Fruit fly (Drosophila melanogaster) whole organism, embryonic: ENCODE results near the gene dmGlut.

Experiments used
- Atf3 ChIP-seq: fragments of 200-800 bp; sonication (Bioruptor generic); optimal IDR thresholded peaks from 3 replicates; lab custom pipeline; 2016; ENCODE audit warnings: missing biosample characterization, missing genetic modification characterization
- CG10209 ChIP-seq: fragments of 200-800 bp; sonication (Bioruptor generic); optimal IDR thresholded peaks from 3 replicates; lab custom pipeline; 2017; ENCODE audit warnings: missing biosample characterization, mild to moderate bottlenecking, missing genetic modification characterization, missing genetic modification reagents
- CG1024 ChIP-seq: fragments of 200-800 bp; sonication (Bioruptor generic); IDR thresholded peaks from 2 replicates; pipeline ENCODE4 v1.3.6; 2022; ENCODE audit warnings: missing biosample characterization, missing genetic modification characterization
- CG11456 ChIP-seq: fragments of 200-800 bp; sonication (Bioruptor generic); IDR thresholded peaks from 3 replicates; pipeline ENCODE4 v1.3.6; 2022; ENCODE audit warnings: missing biosample characterization, missing genetic modification characterization
- CG11504 ChIP-seq: fragments of 200-800 bp; sonication (Bioruptor generic); optimal IDR thresholded peaks from 3 replicates; lab custom pipeline; 2019; ENCODE audit warnings: missing biosample characterization, mild to moderate bottlenecking, missing genetic modification characterization, moderate library complexity
- CG13775 ChIP-seq: fragments of 200-800 bp; sonication (Bioruptor generic); optimal IDR thresholded peaks from 3 replicates; lab custom pipeline; 2017; ENCODE audit warnings: missing biosample characterization, mild to moderate bottlenecking, missing genetic modification characterization
- CG14441 ChIP-seq: fragments of 200-800 bp; sonication (Bioruptor generic); IDR thresholded peaks from 2 replicates; pipeline ENCODE4 v1.3.6; 2022; ENCODE audit warnings: missing biosample characterization, missing genetic modification characterization
- CG14710 ChIP-seq: fragments of 200-800 bp; sonication (Bioruptor generic); optimal IDR thresholded peaks from 3 replicates; lab custom pipeline; 2019; ENCODE audit warnings: missing biosample characterization, mild to moderate bottlenecking, missing genetic modification characterization, moderate library complexity
- CG30403 ChIP-seq: fragments of 200-800 bp; sonication (Bioruptor generic); optimal IDR thresholded peaks from 3 replicates; lab custom pipeline; 2016; ENCODE audit warnings: missing biosample characterization, missing genetic modification characterization
- CG43689 ChIP-seq: fragments of 200-800 bp; sonication (Bioruptor generic); IDR thresholded peaks from 2 replicates; pipeline ENCODE4 v1.3.6; 2022; ENCODE audit warnings: missing biosample characterization, missing genetic modification characterization
- CG5245 ChIP-seq: fragments of 200-800 bp; sonication (Bioruptor generic); optimal IDR thresholded peaks from 3 replicates; lab custom pipeline; 2016; ENCODE audit warnings: missing biosample characterization, missing genetic modification characterization
- CG5953 ChIP-seq: fragments of 200-800 bp; sonication (Bioruptor generic); IDR thresholded peaks from 2 replicates; pipeline ENCODE4 v1.3.6; 2022; ENCODE audit warnings: missing biosample characterization, missing genetic modification characterization
- CG8944 ChIP-seq: fragments of 200-800 bp; sonication (Bioruptor generic); optimal IDR thresholded peaks from 3 replicates; lab custom pipeline; 2016; ENCODE audit warnings: missing biosample characterization, missing genetic modification characterization
- CG9215 ChIP-seq: fragments of 200-800 bp; sonication (Bioruptor generic); IDR thresholded peaks from 2 replicates; pipeline ENCODE4 v1.3.6; 2022; ENCODE audit warnings: missing biosample characterization, missing genetic modification characterization
- Dbx ChIP-seq: fragments of 200-800 bp; sonication (Bioruptor generic); IDR thresholded peaks from 3 replicates; pipeline ENCODE4 v1.3.6; 2022; ENCODE audit warnings: missing biosample characterization, missing genetic modification characterization
- Ets65A ChIP-seq: fragments of 200-800 bp; sonication (Bioruptor generic); peaks from one replicate; lab custom pipeline; 2016; ENCODE audit warnings: missing biosample characterization, missing genetic modification characterization
- Fer2 ChIP-seq: fragments of 200-800 bp; sonication (Bioruptor generic); optimal IDR thresholded peaks from 2 replicates; lab custom pipeline; 2018; ENCODE audit warnings: missing biosample characterization, mild to moderate bottlenecking, missing genetic modification characterization, moderate library complexity
- Gug ChIP-seq: fragments of 200-800 bp; sonication (Bioruptor generic); IDR thresholded peaks from 4 replicates; pipeline ENCODE4 v1.3.6; 2022; ENCODE audit warnings: missing biosample characterization, missing genetic modification characterization
- Hmr ChIP-seq: fragments of 200-800 bp; sonication (Bioruptor generic); optimal IDR thresholded peaks from 3 replicates; lab custom pipeline; 2017; ENCODE audit warnings: mild to moderate bottlenecking, missing biosample characterization, missing genetic modification reagents, missing genetic modification characterization
- Hr51 ChIP-seq, 2 experiments: fragments of 200-800 bp; sonication (Bioruptor generic); optimal IDR thresholded peaks; 2 replicates in 1 of 2; 3 replicates in 1 of 2; lab custom pipeline; 2016 to 2018; ENCODE audit warnings: missing biosample characterization in 2 of 2, missing genetic modification characterization in 2 of 2, mild to moderate bottlenecking in 1 of 2, moderate library complexity in 1 of 2
- Lim3 ChIP-seq: fragments of 200-800 bp; sonication (Bioruptor generic); IDR thresholded peaks from 2 replicates; pipeline ENCODE4 v1.3.6; 2022; ENCODE audit warnings: missing biosample characterization, missing genetic modification characterization
- MTF-1 ChIP-seq: fragments of 200-800 bp; sonication (Bioruptor generic); optimal IDR thresholded peaks from 2 replicates; lab custom pipeline; 2018; ENCODE audit warnings: missing biosample characterization, mild to moderate bottlenecking, missing genetic modification characterization, borderline replicate concordance
- Mrtf ChIP-seq: fragments of 200-800 bp; sonication (Bioruptor generic); IDR thresholded peaks from 3 replicates; pipeline ENCODE4 v1.3.6; 2022; ENCODE audit warnings: missing biosample characterization, missing genetic modification characterization
- Nf-YA ChIP-seq: fragments of 200-800 bp; sonication (Bioruptor generic); IDR thresholded peaks from 2 replicates; pipeline ENCODE4 v1.3.6; 2022; ENCODE audit warnings: missing biosample characterization, missing genetic modification characterization
- Pdp1 ChIP-seq, 2 experiments: fragments of 200-800 bp; sonication (Bioruptor generic); optimal IDR thresholded peaks; 3 replicates each; lab custom pipeline; 2016; ENCODE audit warnings: missing biosample characterization in 2 of 2, missing genetic modification characterization in 2 of 2, mild to moderate bottlenecking in 1 of 2, moderate library complexity in 1 of 2
- Poxn ChIP-seq: fragments of 200-800 bp; sonication (Bioruptor generic); IDR thresholded peaks from 2 replicates; pipeline ENCODE4 v1.3.6; 2022; ENCODE audit warnings: missing biosample characterization, missing genetic modification characterization
- Rfx ChIP-seq: fragments of 200-800 bp; sonication (Bioruptor generic); IDR thresholded peaks from 2 replicates; pipeline ENCODE4 v1.3.6; 2022; ENCODE audit warnings: missing biosample characterization, missing genetic modification characterization
- Rx ChIP-seq: fragments of 200-800 bp; sonication (Bioruptor generic); IDR thresholded peaks from 2 replicates; pipeline ENCODE4 v1.3.6; 2022; ENCODE audit warnings: missing biosample characterization, missing genetic modification characterization
- Side ChIP-seq: fragments of 200-800 bp; sonication (Bioruptor generic); optimal IDR thresholded peaks from 2 replicates; lab custom pipeline; 2016; ENCODE audit warnings: missing biosample characterization, missing genetic modification characterization
- Sox102F ChIP-seq: fragments of 200-800 bp; sonication (Bioruptor generic); optimal IDR thresholded peaks from 2 replicates; lab custom pipeline; 2018; ENCODE audit warnings: missing biosample characterization, mild to moderate bottlenecking, missing genetic modification characterization, moderate library complexity
- Ssrp ChIP-seq: fragments of 200-800 bp; sonication (Bioruptor generic); optimal IDR thresholded peaks from 2 replicates; lab custom pipeline; 2018; ENCODE audit warnings: missing biosample characterization, mild to moderate bottlenecking, missing genetic modification characterization, moderate library complexity
- Taf1 ChIP-seq: fragments of 200-800 bp; sonication (Bioruptor generic); IDR thresholded peaks from 2 replicates; pipeline ENCODE4 v1.3.6; 2022; ENCODE audit warnings: missing biosample characterization, missing genetic modification characterization
- ac ChIP-seq: fragments of 200-800 bp; sonication (Bioruptor generic); optimal IDR thresholded peaks from 3 replicates; lab custom pipeline; 2017; ENCODE audit warnings: missing biosample characterization, mild to moderate bottlenecking, missing genetic modification characterization
- bsh ChIP-seq, 2 experiments: fragments of 200-800 bp; sonication (Bioruptor generic); optimal IDR thresholded peaks; 2 replicates each; lab custom pipeline; 2017 to 2018; ENCODE audit warnings: mild to moderate bottlenecking in 2 of 2, missing biosample characterization in 2 of 2, missing genetic modification characterization in 2 of 2, moderate library complexity in 1 of 2
- cato ChIP-seq: fragments of 200-800 bp; sonication (Bioruptor generic); optimal IDR thresholded peaks from 2 replicates; lab custom pipeline; 2016; ENCODE audit warnings: missing biosample characterization, missing genetic modification characterization, borderline replicate concordance
- dm ChIP-seq: fragments of 200-800 bp; sonication (Bioruptor generic); optimal IDR thresholded peaks from 3 replicates; lab custom pipeline; 2016; ENCODE audit warnings: missing biosample characterization, missing genetic modification characterization
- dmrt99B ChIP-seq: fragments of 200-800 bp; sonication (Bioruptor generic); optimal IDR thresholded peaks from 2 replicates; lab custom pipeline; 2018; ENCODE audit warnings: missing biosample characterization, mild to moderate bottlenecking, missing genetic modification characterization, moderate library complexity
- esg ChIP-seq: fragments of 200-800 bp; sonication (Bioruptor generic); conservative IDR thresholded peaks from 2 replicates; pipeline ENCODE4 v1.3.6; 2022; ENCODE audit warnings: missing biosample characterization, missing genetic modification characterization
- eve ChIP-seq, 2 experiments: fragments of >200 bp; optimal IDR thresholded peaks; 2 replicates each; lab custom pipeline; 2017; ENCODE audit warnings: missing biosample characterization in 2 of 2, missing genetic modification characterization in 2 of 2
- fu2 ChIP-seq: fragments of 200-800 bp; sonication (Bioruptor generic); optimal IDR thresholded peaks from 2 replicates; lab custom pipeline; 2016; ENCODE audit warnings: missing biosample characterization, missing genetic modification characterization
- gcm2 ChIP-seq: fragments of 200-800 bp; sonication (Bioruptor generic); optimal IDR thresholded peaks from 2 replicates; lab custom pipeline; 2016; ENCODE audit warnings: missing biosample characterization, missing genetic modification characterization
- ham ChIP-seq: fragments of 200-800 bp; sonication (Bioruptor generic); IDR thresholded peaks from 2 replicates; pipeline ENCODE4 v1.3.6; 2022; ENCODE audit warnings: missing biosample characterization, missing genetic modification characterization
- jigr1 ChIP-seq: fragments of 200-800 bp; sonication (Bioruptor generic); IDR thresholded peaks from 3 replicates; pipeline ENCODE4 v1.3.6; 2022; ENCODE audit warnings: missing biosample characterization, missing genetic modification characterization
- lbe ChIP-seq: fragments of 200-800 bp; sonication (Bioruptor generic); optimal IDR thresholded peaks from 2 replicates; lab custom pipeline; 2016; ENCODE audit warnings: missing biosample characterization, mild to moderate bottlenecking, missing genetic modification characterization
- mirr ChIP-seq: fragments of 200-800 bp; sonication (Bioruptor generic); optimal IDR thresholded peaks from 3 replicates; lab custom pipeline; 2018; ENCODE audit warnings: missing biosample characterization, mild to moderate bottlenecking, missing genetic modification characterization
- peb ChIP-seq: fragments of 200-800 bp; sonication (Bioruptor generic); IDR thresholded peaks from 2 replicates; pipeline ENCODE4 v1.3.6; 2022; ENCODE audit warnings: missing biosample characterization, missing genetic modification characterization
- row ChIP-seq: fragments of 200-800 bp; sonication (Bioruptor generic); IDR thresholded peaks from 3 replicates; pipeline ENCODE4 v1.3.6; 2022; ENCODE audit warnings: missing biosample characterization, missing genetic modification characterization
- sens ChIP-seq: fragments of 200-800 bp; sonication (Bioruptor generic); peaks from one replicate; lab custom pipeline; 2016; ENCODE audit warnings: missing biosample characterization, missing genetic modification characterization
- sob ChIP-seq: fragments of 200-800 bp; sonication (Bioruptor generic); IDR thresholded peaks from 2 replicates; pipeline ENCODE4 v1.3.6; 2022; ENCODE audit warnings: missing biosample characterization, missing genetic modification characterization
- tap ChIP-seq: fragments of 200-800 bp; optimal IDR thresholded peaks from 3 replicates; lab custom pipeline; 2019; ENCODE audit warnings: missing biosample characterization, mild to moderate bottlenecking, missing genetic modification characterization, moderate library complexity
- vfl ChIP-seq: fragments of 200-800 bp; sonication (Bioruptor generic); optimal IDR thresholded peaks from 2 replicates; lab custom pipeline; 2016; ENCODE audit warnings: missing biosample characterization, missing genetic modification characterization

The dmGlut gene

dm6 chr2L:12004211-12004979 is 22.8 kb upstream of the dmGlut start (continued):
- TF ChIP-seq peb (GFP tag; lab: Robert Waterston, UW) (no peak), CG11456 (GFP tag; lab: Robert Waterston, UW) (no peak), row (no peak), CG14441 (GFP tag; lab: Robert Waterston, UW) (no peak), sens (GFP tag; lab: Kevin White, UChicago) (peak; percentile 95), eve (GFP tag; optimal IDR thresholded peaks at IDR 0.05; lab: Kevin White, UChicago) (no peak), Gug (GFP tag; lab: Robert Waterston, UW) (no peak), CG43689 (GFP tag; lab: Robert Waterston, UW) (no peak), Taf1 (GFP tag; lab: Robert Waterston, UW) (no peak), CG9215 (no peak), Fer2 (no peak), esg (no peak), Atf3 (peak; percentile 34), Hr51 (GFP tag; optimal IDR thresholded peaks at IDR 0.05; lab: Kevin White, UChicago) (peak in 1 of 2 experiments; percentile 15), Pdp1 (GFP tag; optimal IDR thresholded peaks at IDR 0.05; lab: Kevin White, UChicago) (peak; percentile 46 to 55), gcm2 (GFP tag; lab: Kevin White, UChicago) (peak; percentile 5), Ets65A (peak; percentile 63), Side (peak; percentile 63), Mrtf (GFP tag; lab: Robert Waterston, UW) (no peak), CG11504 (peak; percentile 72), sob (GFP tag; lab: Robert Waterston, UW) (no peak), mirr (GFP tag; lab: Kevin White, UChicago) (peak; percentile 46), Sox102F (peak; percentile 68), Hmr (GFP tag; lab: Kevin White, UChicago) (peak; percentile 78), Poxn (GFP tag; lab: Robert Waterston, UW) (no peak), ac (GFP tag; lab: Kevin White, UChicago) (peak; percentile 86), MTF-1 (GFP tag; lab: Kevin White, UChicago) (peak; percentile 75), CG5953 (no peak), Rx (GFP tag; lab: Robert Waterston, UW) (no peak), CG30403 (GFP tag; lab: Kevin White, UChicago) (no peak), dmrt99B (tag; lab: Kevin White, UChicago) (peak; percentile 50), CG8944 (GFP tag; lab: Kevin White, UChicago) (peak; percentile 24), dm (no peak), CG5245 (GFP tag; lab: Kevin White, UChicago) (no peak), Dbx (GFP tag; lab: Robert Waterston, UW) (no peak), fu2 (no peak), CG10209 (peak; percentile 84), lbe (GFP tag; lab: Kevin White, UChicago) (no peak), CG1024 (GFP tag; lab: Robert Waterston, UW) (no peak), vfl (GFP tag; lab: Kevin White, UChicago) (no peak), Rfx (GFP tag; lab: Robert Waterston, UW) (no peak), bsh (GFP tag; optimal IDR thresholded peaks at IDR 0.05; lab: Kevin White, UChicago) (peak in 1 of 2 experiments; percentile 80), Lim3 (GFP tag; lab: Robert Waterston, UW) (no peak), cato (GFP tag; lab: Kevin White, UChicago) (peak; percentile 63), CG14710 (tag; lab: Kevin White, UChicago) (peak; percentile 64), Ssrp (tag; lab: Kevin White, UChicago) (no peak), CG13775 (peak; percentile 10), tap (tag; lab: Kevin White, UChicago) (peak; percentile 55), Nf-YA (GFP tag; lab: Robert Waterston, UW) (no peak), ham (no peak), jigr1 (no peak)
